Fruit fly (Drosophila melanogaster) whole organism, wandering third instar larva: ENCODE results near the gene CG40486.

Experiments
- dl ChIP-seq, 2 experiments: fragments of 175-275, 200-275 bp in 1 of 2; fragments of 200-275 bp in 1 of 2; sonication (Bioruptor generic); optimal IDR thresholded peaks; lab custom pipeline; 2018; ENCODE audit warnings: mild to moderate bottlenecking in 2 of 2, missing biosample characterization in 2 of 2, missing genetic modification characterization in 2 of 2, moderate library complexity in 2 of 2; ENCODE audit not compliant: partially characterized antibody in 2 of 2, insufficient read depth in 1 of 2
- psq ChIP-seq: fragments of 200-800 bp; sonication (Bioruptor generic); optimal IDR thresholded peaks from 3 replicates; lab custom pipeline; 2017; ENCODE audit warnings: missing biosample characterization, mild to moderate bottlenecking, missing genetic modification characterization, moderate library complexity

DNA sequence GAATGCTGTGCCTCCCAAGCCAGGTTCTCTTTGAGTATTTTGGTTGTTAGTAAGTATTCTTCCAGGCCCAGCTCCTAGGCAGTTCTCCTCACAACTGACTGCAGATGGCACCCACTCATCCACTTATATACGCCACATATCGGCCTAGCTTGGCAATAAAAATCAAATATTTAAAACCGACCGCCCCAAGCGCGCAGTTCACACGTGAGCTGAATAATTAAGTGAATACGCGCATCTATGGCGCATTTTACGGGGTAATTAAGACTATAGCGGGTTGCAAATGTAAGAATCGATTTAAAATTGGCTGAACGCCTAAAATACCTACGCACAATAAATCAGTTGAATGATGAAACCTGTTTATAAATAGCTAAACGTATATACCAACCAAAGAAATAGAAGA lies at the start of gene CG40486:
- no peak for TF ChIP-seq psq
- TF ChIP-seq dl (GFP tag; optimal IDR thresholded peaks at IDR 0.05; lab: Kevin White, UChicago; ENCODE audit: insufficient read depth in 1 of 2, partially characterized antibody in 2 of 2) = no peak
